Fruit fly (Drosophila melanogaster): ENCODE measurements around the gene Snmp1.

Snmp1 gene

DNA sequence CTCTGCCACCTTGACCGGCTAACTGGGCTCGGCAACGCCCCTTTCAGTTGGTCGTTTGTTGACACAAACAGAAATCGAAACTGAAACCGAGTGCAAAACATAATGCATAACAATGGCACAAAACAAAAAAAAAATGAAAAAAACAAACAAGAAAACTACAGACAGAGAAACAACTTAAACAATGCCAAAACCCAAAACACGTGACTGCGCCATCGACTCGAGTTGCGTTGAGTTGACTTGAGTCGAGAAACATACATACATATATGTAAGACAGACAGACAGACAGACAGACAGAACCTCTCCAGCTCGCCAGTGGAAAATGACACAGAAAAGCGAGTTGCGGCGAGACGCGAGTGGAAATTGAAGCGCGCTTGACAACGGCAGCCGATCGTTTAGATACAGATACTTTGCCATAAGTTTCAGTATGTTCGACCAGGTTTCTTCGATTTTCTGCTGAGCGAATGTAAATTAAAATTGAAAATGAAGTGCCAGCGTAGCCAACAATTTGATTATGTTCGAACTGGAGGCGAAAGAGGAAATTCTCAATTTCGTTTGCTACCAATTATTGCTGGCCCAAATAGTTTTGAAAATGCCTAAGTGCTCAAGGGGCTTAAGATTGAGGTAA is 1.6 kb upstream of the Snmp1 start:
- no peak for TF ChIP-seq Clk (GFP tag; optimal IDR thresholded peaks at IDR 0.05)
- TF ChIP-seq CG11617 (GFP tag; optimal IDR thresholded peaks at IDR 0.05), result no peak
- TF ChIP-seq tj (GFP tag; optimal IDR thresholded peaks at IDR 0.05), result peak; percentile 91
- TF ChIP-seq CG7101 (tag; optimal IDR thresholded peaks at IDR 0.05), result no peak
- no peak for TF ChIP-seq pad (GFP tag; optimal IDR thresholded peaks at IDR 0.05)

DNA sequence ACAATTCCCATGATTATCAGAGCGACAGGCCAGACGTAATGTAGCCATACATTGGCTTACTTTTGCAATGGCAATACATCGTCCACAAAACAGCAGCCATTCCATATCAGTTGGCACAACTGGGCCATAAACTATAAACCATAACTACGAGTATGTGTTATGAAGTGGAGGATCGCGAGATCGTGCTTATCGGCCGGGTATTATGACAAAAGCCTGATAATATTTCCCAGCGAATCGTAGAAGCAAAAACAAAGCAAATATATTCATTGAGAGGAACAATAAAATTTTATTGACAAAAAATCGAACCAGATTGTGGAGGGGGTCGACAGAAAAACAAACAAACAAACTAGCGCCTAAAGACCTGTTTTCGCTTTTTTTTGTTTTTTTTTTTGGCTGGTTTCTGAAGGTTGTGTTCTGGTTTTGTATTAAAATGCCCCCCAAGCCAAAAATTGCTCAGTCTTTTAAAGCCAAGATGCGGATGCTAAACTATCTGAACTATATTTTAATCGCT is 4.6 kb downstream of the Snmp1 start, which contains the start of gene CG5810:
TSS of gene CG5810 (plus strand) at position 461 of the 511 bp plus-strand sequence.
- no peak for TF ChIP-seq cnc (optimal IDR thresholded peaks at IDR 0.05)
- no peak for TF ChIP-seq tj (GFP tag; optimal IDR thresholded peaks at IDR 0.05)
- TF ChIP-seq CG12768 (GFP tag; optimal IDR thresholded peaks at IDR 0.05), result no peak
- peak; percentile 69 for TF ChIP-seq kay (GFP tag; ENCODE audit: borderline replicate concordance)
- TF ChIP-seq CG1620 (GFP tag; optimal IDR thresholded peaks at IDR 0.05), result no peak
- no peak for TF ChIP-seq CG11617 (GFP tag; optimal IDR thresholded peaks at IDR 0.05)
- peak; percentile 31 for TF ChIP-seq cic (GFP tag; optimal IDR thresholded peaks at IDR 0.05)

DNA sequence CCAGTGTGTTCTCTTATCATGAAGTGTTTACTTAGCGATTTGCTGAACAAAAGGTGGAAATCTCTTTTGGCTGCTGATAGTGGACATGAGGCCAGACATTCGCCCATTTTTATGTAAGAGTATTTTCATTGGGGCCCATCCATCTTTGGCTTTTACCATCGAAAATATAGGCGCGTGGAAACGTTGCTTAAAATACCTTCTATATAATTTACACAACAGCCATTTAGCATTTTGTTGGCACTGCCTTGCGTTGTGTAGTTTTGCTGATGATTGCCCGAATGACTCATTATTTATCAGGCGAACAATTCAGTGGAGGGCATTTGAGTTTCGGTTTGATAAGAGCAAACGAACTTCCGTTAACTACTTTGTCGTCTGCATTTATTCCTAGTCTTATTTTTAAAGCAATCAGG is 6.4 kb downstream of the Snmp1 start:
- TF ChIP-seq cic (GFP tag; optimal IDR thresholded peaks at IDR 0.05) (peak; percentile 51), Hr96 (GFP tag; optimal IDR thresholded peaks at IDR 0.05) (no peak), ovo (GFP tag; optimal IDR thresholded peaks at IDR 0.05) (no peak), Crg-1 (GFP tag; optimal IDR thresholded peaks at IDR 0.05) (peak; percentile 40), CG5204 (GFP tag; optimal IDR thresholded peaks at IDR 0.05) (no peak), tj (GFP tag; optimal IDR thresholded peaks at IDR 0.05) (peak; percentile 30), bab1 (GFP tag; optimal IDR thresholded peaks at IDR 0.05) (no peak), CG11617 (GFP tag; optimal IDR thresholded peaks at IDR 0.05) (no peak), CG12768 (GFP tag; optimal IDR thresholded peaks at IDR 0.05) (peak; percentile 15), toe (GFP tag; optimal IDR thresholded peaks at IDR 0.05) (no peak), CG7101 (tag; optimal IDR thresholded peaks at IDR 0.05) (peak; percentile 8), CG14711 (tag; optimal IDR thresholded peaks at IDR 0.05) (peak; percentile 5), Mnt (GFP tag; optimal IDR thresholded peaks at IDR 0.05) (peak; percentile 12), kay (GFP tag; ENCODE audit: borderline replicate concordance) (peak; percentile 15), pad (GFP tag; optimal IDR thresholded peaks at IDR 0.05) (no peak), CG7045 (GFP tag; optimal IDR thresholded peaks at IDR 0.05) (no peak), cnc (optimal IDR thresholded peaks at IDR 0.05) (no peak), CG33017 (tag; optimal IDR thresholded peaks at IDR 0.05) (peak; percentile 44)

DNA sequence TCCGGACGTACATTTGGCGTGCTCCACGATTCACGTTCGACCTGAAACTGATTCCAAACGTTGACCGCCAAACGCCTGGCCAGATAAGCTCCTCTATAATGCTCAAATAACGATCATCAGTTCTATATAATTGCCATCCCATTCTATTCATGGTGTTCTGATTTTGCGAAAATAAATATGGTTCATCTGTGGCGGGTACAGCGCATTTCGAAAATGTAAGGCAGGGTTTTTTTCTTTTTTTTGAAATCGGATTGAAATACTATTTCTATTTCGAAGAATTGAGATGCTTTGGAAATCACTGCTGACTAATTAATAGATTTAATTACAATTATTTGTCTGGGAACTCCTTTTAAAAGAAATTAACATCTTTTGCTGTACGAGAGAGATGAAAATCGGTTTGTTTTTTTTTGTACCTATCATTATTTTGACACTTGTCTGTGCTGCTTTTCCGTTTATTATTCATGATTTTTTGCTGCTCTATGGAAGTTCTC is 6.9 kb downstream of the Snmp1 start, which contains the start of gene cDIP:
TSS of gene cDIP (minus strand) at position 51 of the 491 bp plus-strand sequence.
- TF ChIP-seq kay (GFP tag; ENCODE audit: borderline replicate concordance), result peak; percentile 57
- TF ChIP-seq CG7045 (GFP tag; optimal IDR thresholded peaks at IDR 0.05), result no peak

DNA sequence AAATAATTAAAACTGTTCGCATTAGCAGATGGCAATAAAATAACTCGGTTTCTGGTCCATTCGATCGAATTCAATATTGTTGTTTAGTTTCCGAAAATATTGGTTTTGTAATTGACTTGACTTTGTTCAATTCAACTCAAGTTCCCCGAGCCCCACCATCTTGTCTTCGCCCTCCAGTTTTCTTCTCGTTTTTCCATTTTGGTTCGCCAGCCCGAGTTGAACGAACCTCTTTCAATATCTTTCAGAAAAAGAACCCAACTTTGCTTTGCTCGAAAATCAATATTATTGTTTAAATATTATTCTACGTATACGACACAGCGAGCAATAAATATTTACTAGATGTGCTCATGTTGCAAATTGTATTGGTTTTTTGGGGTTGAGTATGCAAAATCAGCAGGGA is 9.4 kb downstream of the Snmp1 start:
- TF ChIP-seq CG1620 (GFP tag; optimal IDR thresholded peaks at IDR 0.05) (no peak), CG7101 (tag; optimal IDR thresholded peaks at IDR 0.05) (no peak), tj (GFP tag; optimal IDR thresholded peaks at IDR 0.05) (no peak), cnc (optimal IDR thresholded peaks at IDR 0.05) (no peak), CG11617 (GFP tag; optimal IDR thresholded peaks at IDR 0.05) (no peak), CG14711 (tag; optimal IDR thresholded peaks at IDR 0.05) (no peak), Clk (GFP tag; optimal IDR thresholded peaks at IDR 0.05) (no peak), Hr96 (GFP tag; optimal IDR thresholded peaks at IDR 0.05) (no peak), kay (GFP tag; ENCODE audit: borderline replicate concordance) (no peak), toe (GFP tag; optimal IDR thresholded peaks at IDR 0.05) (no peak), CG12768 (GFP tag; optimal IDR thresholded peaks at IDR 0.05) (no peak), CG33017 (tag; optimal IDR thresholded peaks at IDR 0.05) (no peak), CG7045 (GFP tag; optimal IDR thresholded peaks at IDR 0.05) (no peak), Crg-1 (GFP tag; optimal IDR thresholded peaks at IDR 0.05) (no peak), bab1 (GFP tag; optimal IDR thresholded peaks at IDR 0.05) (no peak), ovo (GFP tag; optimal IDR thresholded peaks at IDR 0.05) (no peak)

DNA sequence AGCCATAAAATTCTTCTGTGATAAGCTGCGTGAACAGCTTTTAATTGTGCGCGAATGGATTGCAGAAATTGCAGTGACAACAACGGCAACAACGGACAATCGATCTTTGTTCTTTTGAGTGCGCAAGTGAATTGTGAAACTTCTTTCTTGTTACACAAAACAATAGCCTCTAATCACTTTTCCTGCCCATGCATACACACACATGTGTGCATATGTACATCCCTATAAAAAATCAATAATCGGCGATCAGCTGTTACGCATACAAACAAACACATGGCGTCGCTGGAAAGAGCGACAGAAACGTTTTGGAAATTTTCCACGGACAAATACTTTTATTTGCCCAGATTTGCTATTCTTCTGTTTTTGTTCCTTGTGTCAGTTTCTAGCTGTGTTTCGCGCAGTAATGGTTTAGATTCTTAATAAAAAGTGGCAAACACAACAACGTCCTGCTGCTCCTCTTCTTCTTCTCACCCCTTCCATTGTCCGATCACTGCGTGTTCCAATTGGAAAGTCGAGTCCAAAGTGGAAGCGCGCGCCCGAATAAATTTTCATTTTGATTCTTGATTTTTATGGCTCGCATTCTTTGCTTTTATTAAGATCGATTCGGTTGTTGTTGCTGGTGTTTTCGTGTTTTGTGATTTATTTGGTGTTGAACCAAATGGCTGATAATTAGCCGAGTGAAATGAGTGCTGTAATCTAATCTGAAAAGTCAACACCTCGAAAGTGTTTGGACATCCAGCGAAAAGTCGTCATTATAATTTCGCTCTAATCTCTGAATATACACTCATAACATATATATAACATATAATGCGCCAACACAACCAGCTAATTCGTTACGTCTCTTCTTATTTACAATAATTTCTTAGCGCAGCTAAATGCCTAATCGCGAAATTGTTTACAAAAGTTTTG is 11.2 kb downstream of the Snmp1 start:
- peak; percentile 71 for TF ChIP-seq kay (GFP tag; ENCODE audit: borderline replicate concordance)
- peak; percentile 19 for TF ChIP-seq tj (GFP tag; optimal IDR thresholded peaks at IDR 0.05)
- peak; percentile 60 for TF ChIP-seq CG7101 (tag; optimal IDR thresholded peaks at IDR 0.05)
- TF ChIP-seq CG14711 (tag; optimal IDR thresholded peaks at IDR 0.05), result peak; percentile 0
- peak; percentile 45 for TF ChIP-seq Mnt (GFP tag; optimal IDR thresholded peaks at IDR 0.05)
- TF ChIP-seq bab1 (GFP tag; optimal IDR thresholded peaks at IDR 0.05), result peak; percentile 33
- TF ChIP-seq CG7045 (GFP tag; optimal IDR thresholded peaks at IDR 0.05), result peak; percentile 69
- peak; percentile 50 for TF ChIP-seq Clk (GFP tag; optimal IDR thresholded peaks at IDR 0.05)
- peak; percentile 2 for TF ChIP-seq Crg-1 (GFP tag; optimal IDR thresholded peaks at IDR 0.05)
- peak; percentile 60 for TF ChIP-seq toe (GFP tag; optimal IDR thresholded peaks at IDR 0.05)
- TF ChIP-seq CG5204 (GFP tag; optimal IDR thresholded peaks at IDR 0.05), result no peak
- TF ChIP-seq cic (GFP tag; optimal IDR thresholded peaks at IDR 0.05), result peak; percentile 94
- peak; percentile 71 for TF ChIP-seq CG33017 (tag; optimal IDR thresholded peaks at IDR 0.05)
- TF ChIP-seq CG1620 (GFP tag; optimal IDR thresholded peaks at IDR 0.05), result no peak
- no peak for TF ChIP-seq Hr96 (GFP tag; optimal IDR thresholded peaks at IDR 0.05)
- TF ChIP-seq cnc (optimal IDR thresholded peaks at IDR 0.05), result no peak
- peak; percentile 26 for TF ChIP-seq pad (GFP tag; optimal IDR thresholded peaks at IDR 0.05)
- peak; percentile 28 for TF ChIP-seq CG11617 (GFP tag; optimal IDR thresholded peaks at IDR 0.05)
- TF ChIP-seq CG12768 (GFP tag; optimal IDR thresholded peaks at IDR 0.05), result peak; percentile 33
- TF ChIP-seq ovo (GFP tag; optimal IDR thresholded peaks at IDR 0.05), result peak; percentile 29
